Fruit fly (Drosophila melanogaster): ENCODE measurements around the gene CG1958.

The CG1958 gene

DNA sequence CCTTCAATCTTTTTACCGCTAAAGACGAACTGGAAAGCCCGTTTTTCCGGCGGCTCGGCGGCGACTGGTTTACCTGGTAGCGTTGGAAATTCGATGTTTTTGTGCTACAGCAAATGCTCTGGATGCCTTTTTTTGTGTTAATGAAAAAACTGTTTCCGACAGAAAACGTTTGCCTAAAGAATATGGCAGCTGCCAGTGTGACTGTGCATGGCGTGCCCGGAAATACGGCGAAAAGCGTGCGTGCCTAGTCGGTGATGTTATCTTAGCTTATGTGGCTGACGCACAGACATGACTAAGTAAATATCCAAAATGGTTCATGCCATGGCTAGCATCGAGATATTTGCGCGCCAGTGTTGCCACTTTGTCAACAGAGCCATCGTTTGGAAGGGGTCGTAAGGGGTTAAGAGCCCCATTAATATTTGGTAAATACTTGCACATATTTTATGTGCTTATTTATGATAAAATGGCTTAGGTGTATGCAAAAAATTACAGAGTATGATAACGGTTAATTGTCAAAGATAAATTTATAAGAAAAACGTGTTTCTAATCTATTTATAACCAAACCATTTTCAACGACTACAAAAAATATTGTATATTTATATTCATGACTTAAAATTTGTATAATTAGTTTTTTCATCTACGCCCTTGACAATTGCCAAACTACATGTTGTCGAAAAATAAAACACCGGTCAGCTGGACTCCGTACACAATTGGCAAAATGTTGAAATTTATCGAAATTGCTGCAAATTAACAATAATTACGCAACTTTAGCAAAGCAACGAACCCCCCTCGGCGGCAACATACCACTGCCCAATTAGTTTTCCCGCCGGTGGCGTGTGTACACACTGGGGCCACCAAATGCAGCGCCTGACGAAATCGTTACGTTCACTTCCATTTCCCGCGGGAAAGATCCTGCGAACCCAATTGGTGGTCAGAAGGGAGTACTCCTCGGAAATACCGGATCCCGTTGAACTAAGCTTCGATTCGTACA lies 19.6 kb downstream of the CG1958 start, which contains the start of gene CG2059 (continued):
- TF ChIP-seq CG42726 (GFP tag; IDR thresholded peaks at IDR 0.05; ENCODE audit: partially characterized antibody) = peak; percentile 57
- no peak for TF ChIP-seq C15 (GFP tag; IDR thresholded peaks at IDR 0.05)
- no peak for TF ChIP-seq pan (optimal IDR thresholded peaks at IDR 0.05)
- peak in 1 of 2 experiments; percentile 42 for TF ChIP-seq pan (GFP tag; optimal IDR thresholded peaks at IDR 0.05 in 1 of 2, IDR thresholded peaks at IDR 0.05 in 1 of 2)
- TF ChIP-seq CG10565 (GFP tag; optimal IDR thresholded peaks at IDR 0.05) = no peak
- peak; percentile 96 for TF ChIP-seq CG9797 (GFP tag; optimal IDR thresholded peaks at IDR 0.05)
- TF ChIP-seq CG11247 (GFP tag; IDR thresholded peaks at IDR 0.05) = no peak
- no peak for TF ChIP-seq dimm (GFP tag; IDR thresholded peaks at IDR 0.05)
- peak; percentile 18; the same call in 1 of the 2 replicates for TF ChIP-seq H2.0 (GFP tag; IDR thresholded peaks at IDR 0.05)
- no peak for TF ChIP-seq ac (GFP tag; optimal IDR thresholded peaks at IDR 0.05)
- no peak for TF ChIP-seq odd (GFP tag; optimal IDR thresholded peaks at IDR 0.05)
- no peak for TF ChIP-seq lbe (GFP tag; optimal IDR thresholded peaks at IDR 0.05)
- peak; percentile 18 for TF ChIP-seq Fer3 (tag; optimal IDR thresholded peaks at IDR 0.05)
- no peak for TF ChIP-seq unpg (GFP tag; optimal IDR thresholded peaks at IDR 0.05)
- TF ChIP-seq lab (GFP tag; optimal IDR thresholded peaks at IDR 0.05) = peak; percentile 55
- no peak for TF ChIP-seq zen2 (GFP tag; IDR thresholded peaks at IDR 0.05; ENCODE audit: partially characterized antibody)
- peak; percentile 59 for TF ChIP-seq CG30020 (tag; optimal IDR thresholded peaks at IDR 0.05)
- no peak for TF ChIP-seq Asciz (GFP tag; optimal IDR thresholded peaks at IDR 0.05)
- peak; percentile 77 for TF ChIP-seq MBD-R2 (GFP tag; IDR thresholded peaks at IDR 0.05)
- peak; percentile 26 for TF ChIP-seq CG13624 (GFP tag; optimal IDR thresholded peaks at IDR 0.05)
- TF ChIP-seq lilli (GFP tag; optimal IDR thresholded peaks at IDR 0.05) = peak; percentile 48
- no peak for TF ChIP-seq Sox100B (GFP tag; optimal IDR thresholded peaks at IDR 0.05)
- peak; percentile 66 for TF ChIP-seq CG12769 (tag; optimal IDR thresholded peaks at IDR 0.05)
- peak; percentile 52; the same call in 1 of the 2 replicates for TF ChIP-seq CG32532 (GFP tag; IDR thresholded peaks at IDR 0.05)
- peak; percentile 48 for TF ChIP-seq CG30403 (GFP tag; optimal IDR thresholded peaks at IDR 0.05)
- 0 out of 3 replicates have a peak, but pooled peaks have one; percentile 23 for TF ChIP-seq sr (GFP tag; IDR thresholded peaks at IDR 0.05)
- TF ChIP-seq zfh2 (GFP tag; optimal IDR thresholded peaks at IDR 0.05) = peak; percentile 67
- TF ChIP-seq YL-1 (GFP tag; optimal IDR thresholded peaks at IDR 0.05) = peak; percentile 56
- TF ChIP-seq CG17802 (tag; optimal IDR thresholded peaks at IDR 0.05) = peak; percentile 60
- TF ChIP-seq CG18599 (GFP tag; optimal IDR thresholded peaks at IDR 0.05) = peak; percentile 21
- TF ChIP-seq CG10462 (GFP tag; optimal IDR thresholded peaks at IDR 0.05) = no peak
- TF ChIP-seq Lhr (GFP tag; optimal IDR thresholded peaks at IDR 0.05) = peak; percentile 92
- peak; percentile 31; the same call in 1 of the 2 replicates for TF ChIP-seq klu (GFP tag; IDR thresholded peaks at IDR 0.05)
- TF ChIP-seq CG15514 (GFP tag; optimal IDR thresholded peaks at IDR 0.05) = peak; percentile 84
- TF ChIP-seq Lpt (GFP tag; optimal IDR thresholded peaks at IDR 0.05) = no peak
- TF ChIP-seq CG2712 (tag; optimal IDR thresholded peaks at IDR 0.05) = peak; percentile 53
- peak; percentile 52; the same call in 2 of the 3 replicates for TF ChIP-seq dysf (GFP tag; IDR thresholded peaks at IDR 0.05)
- TF ChIP-seq chif (GFP tag; optimal IDR thresholded peaks at IDR 0.05) = peak in 1 of 2 experiments; percentile 21
- TF ChIP-seq z (GFP tag; IDR thresholded peaks at IDR 0.05) = no peak
- peak; percentile 4 for TF ChIP-seq fd64A (GFP tag; optimal IDR thresholded peaks at IDR 0.05)
- no peak for TF ChIP-seq TFAM (GFP tag; optimal IDR thresholded peaks at IDR 0.05)
- peak; percentile 88 for TF ChIP-seq Kr (GFP tag; optimal IDR thresholded peaks at IDR 0.05)
- TF ChIP-seq MTF-1 (GFP tag; optimal IDR thresholded peaks at IDR 0.05; ENCODE audit: borderline replicate concordance) = peak; percentile 51
- peak; percentile 32 for TF ChIP-seq Dip3 (GFP tag; optimal IDR thresholded peaks at IDR 0.05)
- 0 out of 3 replicates have a peak, but pooled peaks have one; percentile 36 for TF ChIP-seq croc (GFP tag; conservative IDR thresholded peaks at IDR 0.05)
- TF ChIP-seq CG12104 (GFP tag; optimal IDR thresholded peaks at IDR 0.05) = peak; percentile 59
- TF ChIP-seq gcm (GFP tag; optimal IDR thresholded peaks at IDR 0.05) = no peak
- TF ChIP-seq Dfd (GFP tag; optimal IDR thresholded peaks at IDR 0.05) = no peak

Measured in whole organism, embryonic.